Fruit fly (Drosophila melanogaster): ENCODE results near the gene CG14551.
A peak's percentile ranks its signal among the peaks of the same experiment; 100 is the strongest.

The CG14551 gene

dm6 chr3R:26042131-26042885, 20.5 kb downstream of the CG14551 start (continued):
- TF ChIP-seq gro (GFP tag; optimal IDR thresholded peaks at IDR 0.05): peak; percentile 99
- peak; percentile 65 for TF ChIP-seq CTCF (GFP tag; optimal IDR thresholded peaks at IDR 0.05)
- TF ChIP-seq HHEX (GFP tag; optimal IDR thresholded peaks at IDR 0.05): peak; percentile 96
- peak; percentile 89 for TF ChIP-seq CG10959 (GFP tag; IDR thresholded peaks at IDR 0.05)
- peak; percentile 96 for TF ChIP-seq HLH3B (GFP tag; IDR thresholded peaks at IDR 0.05)
- peak; percentile 94 for TF ChIP-seq tup (GFP tag; optimal IDR thresholded peaks at IDR 0.05)
- peak; percentile 94 for TF ChIP-seq CG4282 (GFP tag; optimal IDR thresholded peaks at IDR 0.05)
- TF ChIP-seq CG2116 (GFP tag; optimal IDR thresholded peaks at IDR 0.05): peak; percentile 92
- TF ChIP-seq CG12744 (GFP tag; optimal IDR thresholded peaks at IDR 0.05): peak; percentile 93
- TF ChIP-seq CG14710 (tag; optimal IDR thresholded peaks at IDR 0.05): peak; percentile 92
- peak; percentile 94 for TF ChIP-seq CG3407 (GFP tag; optimal IDR thresholded peaks at IDR 0.05)
- no peak for TF ChIP-seq unc-4 (GFP tag; IDR thresholded peaks at IDR 0.05; ENCODE audit: partially characterized antibody)
- no peak for TF ChIP-seq Bgb (GFP tag; IDR thresholded peaks at IDR 0.05; ENCODE audit: partially characterized antibody)
- peak; percentile 95 for TF ChIP-seq CG4820 (GFP tag; optimal IDR thresholded peaks at IDR 0.05)
- TF ChIP-seq Eip74EF (GFP tag; optimal IDR thresholded peaks at IDR 0.05): peak; percentile 11 to 83
- peak; percentile 97 for TF ChIP-seq CG8944 (GFP tag; optimal IDR thresholded peaks at IDR 0.05)
- peak; percentile 96 for TF ChIP-seq CG11247 (GFP tag; IDR thresholded peaks at IDR 0.05)
- peak; percentile 92 for TF ChIP-seq dimm (GFP tag; IDR thresholded peaks at IDR 0.05)
- TF ChIP-seq Oli (tag; optimal IDR thresholded peaks at IDR 0.05): peak; percentile 96
- peak; percentile 93 for TF ChIP-seq dmrt11E (tag; optimal IDR thresholded peaks at IDR 0.05)
- TF ChIP-seq pb (GFP tag; optimal IDR thresholded peaks at IDR 0.05): peak; percentile 96
- peak; percentile 53 for TF ChIP-seq ftz-f1 (GFP tag; optimal IDR thresholded peaks at IDR 0.05)
- peak; percentile 98 for TF ChIP-seq ci (GFP tag; IDR thresholded peaks at IDR 0.05)
- TF ChIP-seq CG5953 (GFP tag; IDR thresholded peaks at IDR 0.05): peak; percentile 96
- peak; percentile 98 for TF ChIP-seq Sox102F (GFP tag; optimal IDR thresholded peaks at IDR 0.05)
- TF ChIP-seq Dip3 (GFP tag; optimal IDR thresholded peaks at IDR 0.05): peak; percentile 97
- TF ChIP-seq CG4617 (GFP tag; optimal IDR thresholded peaks at IDR 0.05; ENCODE audit: borderline replicate concordance): peak; percentile 97
- TF ChIP-seq Tbp (GFP tag; optimal IDR thresholded peaks at IDR 0.05): no peak
- TF ChIP-seq slou (GFP tag; optimal IDR thresholded peaks at IDR 0.05): peak; percentile 92
- peak; percentile 79 for TF ChIP-seq CkIIα-i1 (GFP tag; IDR thresholded peaks at IDR 0.05)
- TF ChIP-seq CG3838 (GFP tag; optimal IDR thresholded peaks at IDR 0.05): peak; percentile 91
- peak; percentile 92 for TF ChIP-seq CG31441 (GFP tag; IDR thresholded peaks at IDR 0.05)
- TF ChIP-seq CG12219 (GFP tag; optimal IDR thresholded peaks at IDR 0.05): peak; percentile 96
- peak; percentile 98 for TF ChIP-seq CG34422 (GFP tag; IDR thresholded peaks at IDR 0.05)
- peak; percentile 98 for TF ChIP-seq CG1603 (tag; optimal IDR thresholded peaks at IDR 0.05)
- TF ChIP-seq en (GFP tag; optimal IDR thresholded peaks at IDR 0.05): peak; percentile 93
- no peak for TF ChIP-seq D (optimal IDR thresholded peaks at IDR 0.05)
- peak; percentile 94 for TF ChIP-seq D (GFP tag; optimal IDR thresholded peaks at IDR 0.05)
- TF ChIP-seq row (GFP tag; IDR thresholded peaks at IDR 0.05): peak; percentile 97
- peak; percentile 92 for TF ChIP-seq CG6765 (GFP tag; optimal IDR thresholded peaks at IDR 0.05)
- TF ChIP-seq sens (GFP tag): peak; percentile 100
- peak; percentile 79 for TF ChIP-seq CG7928 (GFP tag; optimal IDR thresholded peaks at IDR 0.05)
- TF ChIP-seq stwl (tag; optimal IDR thresholded peaks at IDR 0.05): peak; percentile 55
- peak in 1 of 2 experiments; percentile 51 for TF ChIP-seq tll (GFP tag; optimal IDR thresholded peaks at IDR 0.05)
- TF ChIP-seq CG1529 (GFP tag; optimal IDR thresholded peaks at IDR 0.05): peak; percentile 92
- peak; percentile 89 for TF ChIP-seq corto (GFP tag; optimal IDR thresholded peaks at IDR 0.05)
- TF ChIP-seq CG31224 (GFP tag; IDR thresholded peaks at IDR 0.05): peak; percentile 93
- peak; percentile 93 for TF ChIP-seq CG11723 (GFP tag; optimal IDR thresholded peaks at IDR 0.05)
- TF ChIP-seq sens-2 (GFP tag; IDR thresholded peaks at IDR 0.05): peak; percentile 96
- peak; percentile 96 for TF ChIP-seq crc (GFP tag; optimal IDR thresholded peaks at IDR 0.05)
- no peak for TF ChIP-seq yki (optimal IDR thresholded peaks at IDR 0.05)

Data from whole organism, embryonic.